Worm (Caenorhabditis elegans): ENCODE measurements around the gene knl-3.

The knl-3 gene

DNA sequence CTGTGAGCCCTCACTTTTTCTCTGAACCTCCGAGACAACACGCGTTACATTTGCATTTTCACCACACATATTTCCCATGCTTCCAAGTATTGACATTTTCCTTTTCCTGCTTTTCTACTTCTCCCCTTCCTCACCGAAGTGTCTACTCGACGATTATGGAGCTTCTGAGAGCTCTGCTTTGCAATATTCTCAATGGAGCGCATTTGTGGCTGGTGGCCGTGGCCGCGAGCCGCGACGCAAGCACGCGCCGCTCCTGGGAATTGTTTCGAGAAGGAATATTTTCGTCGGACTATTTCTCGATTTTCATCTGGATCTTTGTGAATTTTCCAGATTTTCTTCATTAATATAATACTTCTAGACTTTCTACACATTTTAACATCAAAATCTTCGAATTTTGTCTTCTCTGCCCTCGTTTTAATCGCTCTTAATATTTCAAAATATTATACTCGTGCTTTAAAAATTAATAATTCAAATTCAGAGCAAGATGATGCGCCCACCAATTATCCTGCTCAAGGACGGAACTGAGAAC, 2.8 kb downstream of the knl-3 start, which contains the start of the genes T10B5.4 and cct-7 (continued):
- TF ChIP-seq lin-13 (GFP tag; optimal IDR thresholded peaks at IDR 0.05) (peak; percentile 94), crh-2 (tag; optimal IDR thresholded peaks at IDR 0.05) (peak; percentile 93), mab-5 (tag; optimal IDR thresholded peaks at IDR 0.05) (peak; percentile 66), skn-1 (tag; optimal IDR thresholded peaks at IDR 0.05) (peak; percentile 10), ceh-82 (tag; optimal IDR thresholded peaks at IDR 0.05) (no peak), sma-9 (GFP tag; optimal IDR thresholded peaks at IDR 0.05) (peak; percentile 70), sma-9 (tag; optimal IDR thresholded peaks at IDR 0.05) (no peak), sem-4 (tag; optimal IDR thresholded peaks at IDR 0.05) (peak; percentile 71), elt-1 (tag; optimal IDR thresholded peaks at IDR 0.05) (no peak), gmeb-1 (tag; optimal IDR thresholded peaks at IDR 0.05) (peak; percentile 67), mbf-1 (tag; optimal IDR thresholded peaks at IDR 0.05) (no peak), nhr-21 (tag; optimal IDR thresholded peaks at IDR 0.05) (peak; percentile 67), alr-1 (tag; optimal IDR thresholded peaks at IDR 0.05) (no peak), sma-3 (GFP tag; optimal IDR thresholded peaks at IDR 0.05) (peak; percentile 65), blmp-1 (tag; optimal IDR thresholded peaks at IDR 0.05; ENCODE audit: insufficient read depth) (no peak), lin-39 (tag; optimal IDR thresholded peaks at IDR 0.05) (no peak), F13H6.1 (tag; optimal IDR thresholded peaks at IDR 0.05) (peak; percentile 87), ama-1 (optimal IDR thresholded peaks at IDR 0.05) (no peak)

DNA sequence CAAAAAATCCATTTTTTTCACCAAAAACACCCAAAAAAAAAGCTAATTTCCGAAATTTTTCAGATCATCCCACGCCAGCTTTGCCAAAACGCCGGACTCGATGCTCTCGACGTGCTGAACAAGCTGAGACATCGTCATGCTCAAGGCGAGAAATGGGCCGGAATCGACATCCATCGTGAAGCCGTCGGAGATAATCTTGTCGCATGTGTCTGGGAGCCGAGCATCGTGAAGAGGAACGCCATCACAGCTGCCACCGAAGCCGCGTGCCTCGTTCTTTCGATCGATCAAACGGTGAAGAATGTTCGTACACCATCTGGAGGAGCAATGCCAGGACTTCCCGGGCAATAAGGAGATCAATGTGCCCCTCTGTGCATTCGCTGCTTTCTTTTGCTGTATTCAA, 5.8 kb downstream of the knl-3 start:
- TF ChIP-seq nhr-11 (tag; optimal IDR thresholded peaks at IDR 0.05) (no peak), snpc-4 (tag; optimal IDR thresholded peaks at IDR 0.05) (no peak), unc-39 (tag; optimal IDR thresholded peaks at IDR 0.05) (no peak), unc-55 (GFP tag; optimal IDR thresholded peaks at IDR 0.05) (no peak), zag-1 (tag; optimal IDR thresholded peaks at IDR 0.05) (no peak), mbf-1 (tag; optimal IDR thresholded peaks at IDR 0.05) (no peak), R02D3.7 (tag; optimal IDR thresholded peaks at IDR 0.05) (no peak), nhr-25 (tag; optimal IDR thresholded peaks at IDR 0.05) (no peak), fos-1 (tag; optimal IDR thresholded peaks at IDR 0.05) (no peak), C34F6.9 (tag; optimal IDR thresholded peaks at IDR 0.05) (no peak), F13H6.1 (tag; optimal IDR thresholded peaks at IDR 0.05) (no peak), lin-13 (GFP tag; optimal IDR thresholded peaks at IDR 0.05) (no peak), lsy-2 (tag; optimal IDR thresholded peaks at IDR 0.05) (no peak), sma-3 (GFP tag; optimal IDR thresholded peaks at IDR 0.05) (no peak), Y55F3AM.14 (GFP tag; optimal IDR thresholded peaks at IDR 0.05) (no peak), peb-1 (tag; optimal IDR thresholded peaks at IDR 0.05) (no peak), mab-5 (tag; optimal IDR thresholded peaks at IDR 0.05) (no peak)

ce11 chrV:1875497-1875988, 6.5 kb downstream of the knl-3 start:
- TF ChIP-seq ama-1 (optimal IDR thresholded peaks at IDR 0.05) (peak; percentile 67), fos-1 (tag; optimal IDR thresholded peaks at IDR 0.05) (no peak), mdl-1 (tag; optimal IDR thresholded peaks at IDR 0.05) (no peak), R02D3.7 (tag; optimal IDR thresholded peaks at IDR 0.05) (no peak), ztf-11 (tag; optimal IDR thresholded peaks at IDR 0.05) (no peak), Y55F3AM.14 (GFP tag; optimal IDR thresholded peaks at IDR 0.05) (peak; percentile 27), mbf-1 (tag; optimal IDR thresholded peaks at IDR 0.05) (no peak), snpc-4 (tag; optimal IDR thresholded peaks at IDR 0.05) (no peak), sma-9 (GFP tag; optimal IDR thresholded peaks at IDR 0.05) (peak; percentile 39), sma-9 (tag; optimal IDR thresholded peaks at IDR 0.05) (no peak), zag-1 (tag; optimal IDR thresholded peaks at IDR 0.05) (no peak), lsy-2 (tag; optimal IDR thresholded peaks at IDR 0.05) (peak in 1 of 2 experiments; percentile 10), aly-2 (tag; optimal IDR thresholded peaks at IDR 0.05) (no peak), sma-3 (GFP tag; optimal IDR thresholded peaks at IDR 0.05) (peak; percentile 18), nhr-237 (tag; optimal IDR thresholded peaks at IDR 0.05) (no peak), egl-27 (tag; optimal IDR thresholded peaks at IDR 0.05) (no peak), lin-13 (GFP tag; optimal IDR thresholded peaks at IDR 0.05) (no peak), ceh-16 (tag; optimal IDR thresholded peaks at IDR 0.05) (no peak), nhr-25 (tag; optimal IDR thresholded peaks at IDR 0.05) (peak; percentile 4), dmd-4 (tag; optimal IDR thresholded peaks at IDR 0.05) (no peak), ztf-1 (GFP tag; conservative IDR thresholded peaks at IDR 0.05) (peak; percentile 88; the same call in 1 of the 2 replicates), skn-1 (tag; optimal IDR thresholded peaks at IDR 0.05) (no peak)

All from whole organism, L2 larva.